Fruit fly (Drosophila melanogaster) whole organism, embryonic: ENCODE data around the gene PGRP-LE.

Experiments used
- CG11093 ChIP-seq: fragments of 200-800 bp; sonication (Bioruptor generic); IDR thresholded peaks from 3 replicates; pipeline ENCODE4 v1.3.6; 2022; ENCODE audit warnings: missing biosample characterization, missing genetic modification characterization
- CG11247 ChIP-seq: fragments of 200-800 bp; sonication (Bioruptor generic); IDR thresholded peaks from 2 replicates; pipeline ENCODE4 v1.3.6; 2022; ENCODE audit warnings: missing biosample characterization, missing genetic modification characterization
- CG11560 ChIP-seq: fragments of 200-800 bp; sonication (Bioruptor generic); IDR thresholded peaks from 3 replicates; pipeline ENCODE4 v1.3.6; 2022; ENCODE audit warnings: missing biosample characterization, missing genetic modification characterization
- CG12942 ChIP-seq: fragments of 200-800 bp; sonication (Bioruptor generic); optimal IDR thresholded peaks from 3 replicates; lab custom pipeline; 2016; ENCODE audit warnings: missing biosample characterization, missing genetic modification characterization
- CG13775 ChIP-seq: fragments of 200-800 bp; sonication (Bioruptor generic); optimal IDR thresholded peaks from 3 replicates; lab custom pipeline; 2017; ENCODE audit warnings: missing biosample characterization, mild to moderate bottlenecking, missing genetic modification characterization
- CG14710 ChIP-seq: fragments of 200-800 bp; sonication (Bioruptor generic); optimal IDR thresholded peaks from 3 replicates; lab custom pipeline; 2019; ENCODE audit warnings: missing biosample characterization, mild to moderate bottlenecking, missing genetic modification characterization, moderate library complexity
- CG14965 ChIP-seq: fragments of 200-800 bp; sonication (Bioruptor generic); optimal IDR thresholded peaks from 2 replicates; lab custom pipeline; 2016; ENCODE audit warnings: missing biosample characterization, missing genetic modification characterization, borderline replicate concordance
- CG15269 ChIP-seq: fragments of 200-800 bp; sonication (Bioruptor generic); optimal IDR thresholded peaks from 2 replicates; lab custom pipeline; 2018; ENCODE audit warnings: missing biosample characterization, mild to moderate bottlenecking, missing genetic modification characterization, moderate library complexity
- CG1602 ChIP-seq: fragments of 200-800 bp; sonication (Bioruptor generic); optimal IDR thresholded peaks from 3 replicates; lab custom pipeline; 2016; ENCODE audit warnings: missing biosample characterization, missing genetic modification characterization
- CG16815 ChIP-seq: fragments of 200-800 bp; sonication (Bioruptor generic); optimal IDR thresholded peaks from 3 replicates; lab custom pipeline; 2017; ENCODE audit warnings: missing biosample characterization, mild to moderate bottlenecking, missing genetic modification characterization
- CG17802 ChIP-seq: fragments of 200-800 bp; sonication (Bioruptor generic); optimal IDR thresholded peaks from 2 replicates; lab custom pipeline; 2018; ENCODE audit warnings: missing biosample characterization, mild to moderate bottlenecking, missing genetic modification characterization, moderate library complexity
- CG2129 ChIP-seq: fragments of 200-800 bp; sonication (Bioruptor generic); IDR thresholded peaks from 2 replicates; pipeline ENCODE4 v1.3.6; 2022; ENCODE audit warnings: missing biosample characterization, missing genetic modification characterization; ENCODE audit not compliant: partially characterized antibody
- CG2712 ChIP-seq: fragments of 200-800 bp; optimal IDR thresholded peaks from 3 replicates; lab custom pipeline; 2019; ENCODE audit warnings: missing biosample characterization, mild to moderate bottlenecking, missing genetic modification characterization, moderate library complexity
- CG31441 ChIP-seq: fragments of 200-800 bp; sonication (Bioruptor generic); IDR thresholded peaks from 2 replicates; pipeline ENCODE4 v1.3.6; 2022; ENCODE audit warnings: missing biosample characterization, missing genetic modification characterization
- CG4404 ChIP-seq: fragments of 200-800 bp; sonication (Bioruptor generic); IDR thresholded peaks from 2 replicates; pipeline ENCODE4 v1.3.6; 2022; ENCODE audit warnings: missing biosample characterization, missing genetic modification characterization
- CG6791 ChIP-seq: fragments of 200-800 bp; sonication (Bioruptor generic); IDR thresholded peaks from 3 replicates; pipeline ENCODE4 v1.3.6; 2022; ENCODE audit warnings: missing biosample characterization, missing genetic modification characterization; ENCODE audit not compliant: partially characterized antibody
- CG6854 ChIP-seq: fragments of 200-800 bp; sonication (Bioruptor generic); optimal IDR thresholded peaks from 3 replicates; lab custom pipeline; 2017; ENCODE audit warnings: missing biosample characterization, mild to moderate bottlenecking, missing genetic modification characterization
- CG7556 ChIP-seq: fragments of 200-800 bp; sonication (Bioruptor generic); optimal IDR thresholded peaks from 2 replicates; lab custom pipeline; 2017; ENCODE audit warnings: missing biosample characterization, mild to moderate bottlenecking, missing genetic modification characterization
- CG8765 ChIP-seq: fragments of 200-800 bp; sonication (Bioruptor generic); IDR thresholded peaks from 2 replicates; pipeline ENCODE4 v1.3.6; 2022; ENCODE audit warnings: missing biosample characterization, missing genetic modification characterization
- CG8944 ChIP-seq: fragments of 200-800 bp; sonication (Bioruptor generic); optimal IDR thresholded peaks from 3 replicates; lab custom pipeline; 2016; ENCODE audit warnings: missing biosample characterization, missing genetic modification characterization
- CoRest ChIP-seq: fragments of 200-800 bp; sonication (Bioruptor generic); optimal IDR thresholded peaks from 3 replicates; lab custom pipeline; 2018; ENCODE audit warnings: missing biosample characterization, mild to moderate bottlenecking, missing genetic modification characterization, moderate library complexity
- Drgx ChIP-seq: fragments of 200-800 bp; sonication (Bioruptor generic); IDR thresholded peaks from 2 replicates; pipeline ENCODE4 v1.3.6; 2022; ENCODE audit warnings: missing biosample characterization, missing genetic modification characterization
- ERR ChIP-seq: fragments of 200-800 bp; sonication (Bioruptor generic); optimal IDR thresholded peaks from 2 replicates; lab custom pipeline; 2016; ENCODE audit warnings: missing biosample characterization, missing genetic modification characterization
- HLHmδ ChIP-seq: fragments of 200-800 bp; sonication (Bioruptor generic); optimal IDR thresholded peaks from 2 replicates; lab custom pipeline; 2018; ENCODE audit warnings: missing biosample characterization, mild to moderate bottlenecking, missing genetic modification characterization, moderate library complexity
- Hr78 ChIP-seq, 2 experiments: fragments of 200-800 bp in 1 of 2; fragments of >200 bp in 1 of 2; sonication (Bioruptor generic) in 1 of 2; optimal IDR thresholded peaks; 2 replicates each; lab custom pipeline; 2017 to 2019; ENCODE audit warnings: missing biosample characterization in 2 of 2, missing genetic modification characterization in 2 of 2, mild to moderate bottlenecking in 1 of 2, moderate library complexity in 1 of 2
- Lpt ChIP-seq: fragments of >200 bp; optimal IDR thresholded peaks from 2 replicates; lab custom pipeline; 2018; ENCODE audit warnings: missing biosample characterization, missing genetic modification characterization
- MBD-R2 ChIP-seq: fragments of 200-800 bp; sonication (Bioruptor generic); IDR thresholded peaks from 2 replicates; pipeline ENCODE4 v1.3.6; 2022; ENCODE audit warnings: missing biosample characterization, missing genetic modification characterization
- NC2β ChIP-seq: fragments of 200-800 bp; sonication (Bioruptor generic); optimal IDR thresholded peaks from 2 replicates; lab custom pipeline; 2016; ENCODE audit warnings: missing biosample characterization, missing genetic modification characterization
- NK7.1 ChIP-seq: fragments of 200-800 bp; sonication (Bioruptor generic); optimal IDR thresholded peaks from 3 replicates; lab custom pipeline; 2016; ENCODE audit warnings: missing biosample characterization, missing genetic modification characterization
- Optix ChIP-seq: fragments of 200-800 bp; sonication (Bioruptor generic); IDR thresholded peaks from 3 replicates; pipeline ENCODE4 v1.3.6; 2022; ENCODE audit warnings: missing biosample characterization, missing genetic modification characterization
- Pdp1 ChIP-seq, 2 experiments: fragments of 200-800 bp; sonication (Bioruptor generic); optimal IDR thresholded peaks; 3 replicates each; lab custom pipeline; 2016; ENCODE audit warnings: missing biosample characterization in 2 of 2, missing genetic modification characterization in 2 of 2, mild to moderate bottlenecking in 1 of 2, moderate library complexity in 1 of 2
- Rfx ChIP-seq: fragments of 200-800 bp; sonication (Bioruptor generic); IDR thresholded peaks from 2 replicates; pipeline ENCODE4 v1.3.6; 2022; ENCODE audit warnings: missing biosample characterization, missing genetic modification characterization
- Six4 ChIP-seq: fragments of 200-800 bp; sonication (Bioruptor generic); optimal IDR thresholded peaks from 2 replicates; lab custom pipeline; 2016; ENCODE audit warnings: missing biosample characterization, missing genetic modification characterization
- Ssrp ChIP-seq: fragments of 200-800 bp; sonication (Bioruptor generic); optimal IDR thresholded peaks from 2 replicates; lab custom pipeline; 2018; ENCODE audit warnings: missing biosample characterization, mild to moderate bottlenecking, missing genetic modification characterization, moderate library complexity
- ab ChIP-seq: fragments of 200-800 bp; sonication (Bioruptor generic); optimal IDR thresholded peaks from 2 replicates; lab custom pipeline; 2016; ENCODE audit warnings: missing biosample characterization, missing genetic modification characterization
- al ChIP-seq: fragments of 200-800 bp; sonication (Bioruptor generic); IDR thresholded peaks from 2 replicates; pipeline ENCODE4 v1.3.6; 2022; ENCODE audit warnings: missing biosample characterization, missing genetic modification characterization
- dati ChIP-seq: fragments of 200-800 bp; sonication (Bioruptor generic); IDR thresholded peaks from 2 replicates; pipeline ENCODE4 v1.3.6; 2022; ENCODE audit warnings: missing biosample characterization, missing genetic modification characterization
- dimm ChIP-seq: fragments of 200-800 bp; sonication (Bioruptor generic); IDR thresholded peaks from 2 replicates; pipeline ENCODE4 v1.3.6; 2022; ENCODE audit warnings: missing biosample characterization, missing genetic modification characterization
- dmrt99B ChIP-seq: fragments of 200-800 bp; sonication (Bioruptor generic); optimal IDR thresholded peaks from 2 replicates; lab custom pipeline; 2018; ENCODE audit warnings: missing biosample characterization, mild to moderate bottlenecking, missing genetic modification characterization, moderate library complexity
- fd96Cb ChIP-seq: fragments of 200-800 bp; sonication (Bioruptor generic); optimal IDR thresholded peaks from 2 replicates; lab custom pipeline; 2018; ENCODE audit warnings: missing biosample characterization, mild to moderate bottlenecking, missing genetic modification characterization, moderate library complexity
- h ChIP-seq: fragments of >200 bp; optimal IDR thresholded peaks from 2 replicates; lab custom pipeline; 2017
- hb ChIP-seq: fragments of 200-800 bp; sonication (Bioruptor generic); IDR thresholded peaks from 3 replicates; pipeline ENCODE4 v1.3.6; 2022; ENCODE audit warnings: missing biosample characterization, missing genetic modification characterization; ENCODE audit not compliant: partially characterized antibody
- hkb ChIP-seq, 2 experiments: fragments of 200-800 bp in 1 of 2; fragments of >200 bp in 1 of 2; sonication (Bioruptor generic) in 1 of 2; IDR thresholded peaks in 1 of 2; optimal IDR thresholded peaks in 1 of 2; 2 replicates each; pipeline versions ENCODE4 v1.3.6 to Lab custom; 2017 to 2022; ENCODE audit warnings: missing biosample characterization in 1 of 2, missing genetic modification characterization in 1 of 2
- knrl ChIP-seq: fragments of 200-800 bp; sonication (Bioruptor generic); IDR thresholded peaks from 3 replicates; pipeline ENCODE4 v1.3.6; 2022; ENCODE audit warnings: missing biosample characterization, missing genetic modification characterization; ENCODE audit not compliant: partially characterized antibody
- lmd ChIP-seq: fragments of 200-800 bp; sonication (Bioruptor generic); IDR thresholded peaks from 2 replicates; pipeline ENCODE4 v1.3.6; 2022; ENCODE audit warnings: missing biosample characterization, missing genetic modification characterization
- sug ChIP-seq: fragments of 200-800 bp; optimal IDR thresholded peaks from 2 replicates; lab custom pipeline; 2019; ENCODE audit warnings: missing biosample characterization, mild to moderate bottlenecking, missing genetic modification characterization, moderate library complexity
- tgo ChIP-seq: fragments of 200-800 bp; sonication (Bioruptor generic); IDR thresholded peaks from 3 replicates; pipeline ENCODE4 v1.3.6; 2022; ENCODE audit warnings: missing biosample characterization, missing genetic modification characterization
- tin ChIP-seq: fragments of 200-800 bp; sonication (Bioruptor generic); optimal IDR thresholded peaks from 3 replicates; lab custom pipeline; 2016; ENCODE audit warnings: missing biosample characterization, missing genetic modification characterization
- tio ChIP-seq: fragments of 200-800 bp; sonication (Bioruptor generic); optimal IDR thresholded peaks from 2 replicates; lab custom pipeline; 2017; ENCODE audit warnings: missing biosample characterization, missing genetic modification characterization, inconsistent platforms
- unpg ChIP-seq: fragments of 200-800 bp; sonication (Bioruptor generic); optimal IDR thresholded peaks from 3 replicates; lab custom pipeline; 2018; ENCODE audit warnings: missing biosample characterization, mild to moderate bottlenecking, missing genetic modification characterization, moderate library complexity

The PGRP-LE gene

dm6 chrX:15844139-15844538 is 40.5 kb upstream of the PGRP-LE start, which contains the start of the genes ArgRS and CG8578 (continued):
- TF ChIP-seq CG13775 (GFP tag; lab: Kevin White, UChicago) (peak; percentile 10), CG31441 (GFP tag; lab: Robert Waterston, UW) (peak; percentile 80), CG12942 (peak; percentile 29), Six4 (GFP tag; lab: Kevin White, UChicago) (no peak), CG1602 (no peak), tin (GFP tag; lab: Kevin White, UChicago) (peak; percentile 24), ab (no peak), CG8765 (peak; percentile 56; the same call in 1 of the 2 replicates), hkb (optimal IDR thresholded peaks at IDR 0.05; lab: Kevin White, UChicago) (peak; percentile 48), hkb (GFP tag; IDR thresholded peaks at IDR 0.05; lab: Robert Waterston, UW) (peak; percentile 47; the same call in 1 of the 2 replicates), fd96Cb (tag; lab: Kevin White, UChicago) (peak; percentile 12), CG7556 (no peak), CG17802 (peak; percentile 78), CG2712 (peak; percentile 80), CG6791 (peak; percentile 66; the same call in 2 of the 3 replicates), Optix (GFP tag; lab: Robert Waterston, UW) (0 out of 3 replicates have a peak, but pooled peaks have one; percentile 27), lmd (GFP tag; lab: Robert Waterston, UW) (peak; percentile 70), CG14965 (no peak), CG11247 (GFP tag; lab: Robert Waterston, UW) (no peak), CG11093 (peak; percentile 71; the same call in 2 of the 3 replicates), dmrt99B (tag; lab: Kevin White, UChicago) (no peak), Rfx (GFP tag; lab: Robert Waterston, UW) (peak; percentile 83), HLHmδ (GFP tag; lab: Kevin White, UChicago) (no peak), Pdp1 (GFP tag; optimal IDR thresholded peaks at IDR 0.05; lab: Kevin White, UChicago) (peak; percentile 80 to 88), dati (no peak), Ssrp (no peak), NK7.1 (GFP tag; lab: Kevin White, UChicago) (peak; percentile 48), unpg (GFP tag; lab: Kevin White, UChicago) (no peak), h (lab: Kevin White, UChicago) (no peak), CG2129 (GFP tag; lab: Robert Waterston, UW) (peak; percentile 26; the same call in 1 of the 2 replicates), sug (peak; percentile 73), Drgx (GFP tag; lab: Robert Waterston, UW) (peak; percentile 19; the same call in 1 of the 2 replicates), CG4404 (GFP tag; lab: Robert Waterston, UW) (peak; percentile 67), ERR (GFP tag; lab: Kevin White, UChicago) (peak; percentile 80), knrl (GFP tag; lab: Robert Waterston, UW) (peak; percentile 91), tio (GFP tag; lab: Kevin White, UChicago) (no peak), dimm (GFP tag; lab: Robert Waterston, UW) (no peak), tgo (GFP tag; lab: Robert Waterston, UW) (peak; percentile 75; the same call in 2 of the 3 replicates), Lpt (GFP tag; lab: Kevin White, UChicago) (no peak), hb (peak; percentile 82), CG15269 (tag; lab: Kevin White, UChicago) (no peak), CG6854 (GFP tag; lab: Kevin White, UChicago) (no peak), Hr78 (GFP tag; optimal IDR thresholded peaks at IDR 0.05; lab: Kevin White, UChicago) (no peak), CG16815 (GFP tag; lab: Kevin White, UChicago) (no peak), CG14710 (peak; percentile 64), CG11560 (tag; lab: Robert Waterston, UW) (no peak), CG8944 (GFP tag; lab: Kevin White, UChicago) (peak; percentile 7), NC2β (peak; percentile 30), al (GFP tag; lab: Robert Waterston, UW) (peak; percentile 32; the same call in 1 of the 2 replicates), CoRest (tag; lab: Kevin White, UChicago) (peak; percentile 54), MBD-R2 (GFP tag; lab: Robert Waterston, UW) (peak; percentile 75)
